Worm (Caenorhabditis elegans) whole organism, L2 larva: ENCODE measurements around the gene R08F11.4.

Experiments
- F13H6.1 ChIP-seq: sonication (generic microtip); optimal IDR thresholded peaks from 2 replicates; lab custom pipeline; 2016; ENCODE audit warnings: missing genetic modification characterization, missing compliant biosample characterization
- alr-1 ChIP-seq: fragments of 150-350 bp; optimal IDR thresholded peaks from 2 replicates; lab custom pipeline; 2014; ENCODE audit warnings: missing biosample characterization, missing genetic modification characterization
- mdl-1 ChIP-seq, 2 experiments: fragments of 150-350 bp in 1 of 2; sonication (generic microtip) in 1 of 2; optimal IDR thresholded peaks; 2 replicates each; lab custom pipeline; 2017; ENCODE audit warnings: missing biosample characterization in 2 of 2, missing genetic modification characterization in 2 of 2
- unc-62 ChIP-seq: fragments of 150-350 bp; optimal IDR thresholded peaks from 2 replicates; lab custom pipeline; 2014; ENCODE audit warnings: missing biosample characterization, missing genetic modification reagents, missing genetic modification characterization

- TF ChIP-seq unc-62 (GFP tag; lab: Kevin White, UChicago) (no peak), F13H6.1 (tag; lab: Kevin White, UChicago) (no peak), alr-1 (tag; lab: Kevin White, UChicago) (no peak), mdl-1 (tag; optimal IDR thresholded peaks at IDR 0.05; lab: Kevin White, UChicago) (no peak)
Observed at ce11 chrV:3847268-3847667, 41.9 kb upstream of the R08F11.4 start, which contains the start of gene nhr-185.
